Worm (Caenorhabditis elegans): Measurements from ENCODE around the gene ZK287.1.

DNA sequence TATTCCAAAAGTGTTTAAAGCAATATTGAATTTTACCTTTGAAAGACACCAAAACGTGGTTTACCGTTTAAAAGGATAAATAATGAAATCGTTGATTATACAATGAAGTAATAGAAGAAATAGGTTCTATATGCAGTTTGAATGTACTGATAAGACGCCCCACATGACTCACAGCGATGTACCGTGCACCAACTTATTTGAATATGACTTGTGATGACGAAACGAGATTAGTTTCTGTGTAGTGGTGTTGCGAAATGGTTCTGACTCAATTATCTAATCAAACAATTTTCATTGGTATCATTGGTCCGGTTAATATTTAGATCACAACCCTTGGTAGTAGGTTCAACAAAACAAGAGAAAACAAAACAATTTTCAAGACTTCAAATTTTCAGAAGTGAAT lies 44.7 kb downstream of the ZK287.1 start:
- TF ChIP-seq ama-1 (optimal IDR thresholded peaks at IDR 0.05) (no peak), pes-1 (GFP tag; IDR thresholded peaks at IDR 0.05) (no peak), F13C5.2 (tag; optimal IDR thresholded peaks at IDR 0.05) (no peak), ets-7 (tag; optimal IDR thresholded peaks at IDR 0.05) (no peak), tbx-37 (GFP tag; conservative IDR thresholded peaks at IDR 0.05) (no peak)
